Fruit fly (Drosophila melanogaster) whole organism, embryonic: ENCODE results near the gene CG15880.

Experiments
- Awh ChIP-seq: fragments of 200-800 bp; sonication (Bioruptor generic); IDR thresholded peaks from 2 replicates; pipeline ENCODE4, ENCODE4 v1.3.6; 2022; ENCODE audit warnings: missing biosample characterization, missing genetic modification characterization
- CG10274 ChIP-seq: fragments of 200-800 bp; sonication (Bioruptor generic); optimal IDR thresholded peaks from 3 replicates; lab custom pipeline; 2017; ENCODE audit warnings: missing biosample characterization, mild to moderate bottlenecking, missing genetic modification characterization
- CG11093 ChIP-seq: fragments of 200-800 bp; sonication (Bioruptor generic); IDR thresholded peaks from 3 replicates; pipeline ENCODE4 v1.3.6; 2022; ENCODE audit warnings: missing biosample characterization, missing genetic modification characterization
- CG11695 ChIP-seq: fragments of 200-800 bp; sonication (Bioruptor generic); IDR thresholded peaks from 3 replicates; pipeline ENCODE4 v1.3.6; 2022; ENCODE audit warnings: missing biosample characterization, missing genetic modification characterization
- CG12391 ChIP-seq: fragments of 200-800 bp; sonication (Bioruptor generic); optimal IDR thresholded peaks from 3 replicates; lab custom pipeline; 2018; ENCODE audit warnings: missing biosample characterization, mild to moderate bottlenecking, missing genetic modification characterization, moderate library complexity
- CG12942 ChIP-seq: fragments of 200-800 bp; sonication (Bioruptor generic); optimal IDR thresholded peaks from 3 replicates; lab custom pipeline; 2016; ENCODE audit warnings: missing biosample characterization, missing genetic modification characterization
- CG13296 ChIP-seq: fragments of 200-800 bp; sonication (Bioruptor generic); optimal IDR thresholded peaks from 3 replicates; lab custom pipeline; 2018; ENCODE audit warnings: missing biosample characterization, mild to moderate bottlenecking, missing genetic modification characterization
- CG15269 ChIP-seq: fragments of 200-800 bp; sonication (Bioruptor generic); optimal IDR thresholded peaks from 2 replicates; lab custom pipeline; 2018; ENCODE audit warnings: missing biosample characterization, mild to moderate bottlenecking, missing genetic modification characterization, moderate library complexity
- CG17802 ChIP-seq: fragments of 200-800 bp; sonication (Bioruptor generic); optimal IDR thresholded peaks from 2 replicates; lab custom pipeline; 2018; ENCODE audit warnings: missing biosample characterization, mild to moderate bottlenecking, missing genetic modification characterization, moderate library complexity
- CG1792 ChIP-seq: fragments of 200-800 bp; sonication (Bioruptor generic); optimal IDR thresholded peaks from 2 replicates; lab custom pipeline; 2016; ENCODE audit warnings: missing biosample characterization, missing genetic modification characterization
- CG18599 ChIP-seq: fragments of 200-800 bp; sonication (Bioruptor generic); optimal IDR thresholded peaks from 3 replicates; lab custom pipeline; 2017; ENCODE audit warnings: missing biosample characterization, missing genetic modification characterization, mild to moderate bottlenecking, moderate library complexity, missing genetic modification reagents
- CG2120 ChIP-seq: fragments of 200-800 bp; sonication (Bioruptor generic); optimal IDR thresholded peaks from 3 replicates; lab custom pipeline; 2016; ENCODE audit warnings: missing biosample characterization, missing genetic modification characterization
- CG31365 ChIP-seq: fragments of 200-800 bp; sonication (Bioruptor generic); optimal IDR thresholded peaks from 2 replicates; lab custom pipeline; 2018; ENCODE audit warnings: missing biosample characterization, mild to moderate bottlenecking, missing genetic modification characterization
- CG4404 ChIP-seq: fragments of 200-800 bp; sonication (Bioruptor generic); IDR thresholded peaks from 2 replicates; pipeline ENCODE4 v1.3.6; 2022; ENCODE audit warnings: missing biosample characterization, missing genetic modification characterization
- CG4730 ChIP-seq: fragments of 200-800 bp; sonication (Bioruptor generic); IDR thresholded peaks from 2 replicates; pipeline ENCODE4 v1.3.6; 2022; ENCODE audit warnings: missing biosample characterization, missing genetic modification characterization
- CG4820 ChIP-seq: fragments of 200-800 bp; sonication (Bioruptor generic); optimal IDR thresholded peaks from 3 replicates; lab custom pipeline; 2016; ENCODE audit warnings: missing biosample characterization, missing genetic modification characterization
- CG6175 ChIP-seq: fragments of 200-800 bp; sonication (Bioruptor generic); IDR thresholded peaks from 3 replicates; pipeline ENCODE4 v1.3.6; 2022; ENCODE audit warnings: missing biosample characterization, missing genetic modification characterization
- CG6689 ChIP-seq: fragments of 200-800 bp; sonication (Bioruptor generic); IDR thresholded peaks from 2 replicates; pipeline ENCODE4 v1.3.6; 2022; ENCODE audit warnings: missing biosample characterization, missing genetic modification characterization
- CG7963 ChIP-seq: fragments of 200-800 bp; sonication (Bioruptor generic); IDR thresholded peaks from 3 replicates; pipeline ENCODE4 v1.3.6; 2022; ENCODE audit warnings: missing biosample characterization, missing genetic modification characterization; ENCODE audit not compliant: partially characterized antibody
- CG8281 ChIP-seq: fragments of 200-800 bp; sonication (Bioruptor generic); optimal IDR thresholded peaks from 2 replicates; lab custom pipeline; 2018; ENCODE audit warnings: missing biosample characterization, mild to moderate bottlenecking, missing genetic modification characterization, moderate library complexity
- CG8765 ChIP-seq: fragments of 200-800 bp; sonication (Bioruptor generic); IDR thresholded peaks from 2 replicates; pipeline ENCODE4 v1.3.6; 2022; ENCODE audit warnings: missing biosample characterization, missing genetic modification characterization
- CkIIα-i1 ChIP-seq: fragments of 200-800 bp; sonication (Bioruptor generic); IDR thresholded peaks from 2 replicates; pipeline ENCODE4 v1.3.6; 2022; ENCODE audit warnings: missing biosample characterization, missing genetic modification characterization
- Deaf1 ChIP-seq: fragments of 200-800 bp; optimal IDR thresholded peaks from 3 replicates; lab custom pipeline; 2019; ENCODE audit warnings: missing biosample characterization, mild to moderate bottlenecking, missing genetic modification characterization, moderate library complexity
- Kr ChIP-seq: fragments of 200-800 bp; sonication (Bioruptor generic); optimal IDR thresholded peaks from 2 replicates; lab custom pipeline; 2017; ENCODE audit warnings: missing biosample characterization, mild to moderate bottlenecking, missing genetic modification characterization
- Lim3 ChIP-seq: fragments of 200-800 bp; sonication (Bioruptor generic); IDR thresholded peaks from 2 replicates; pipeline ENCODE4 v1.3.6; 2022; ENCODE audit warnings: missing biosample characterization, missing genetic modification characterization
- MTF-1 ChIP-seq: fragments of 200-800 bp; sonication (Bioruptor generic); optimal IDR thresholded peaks from 2 replicates; lab custom pipeline; 2018; ENCODE audit warnings: missing biosample characterization, mild to moderate bottlenecking, missing genetic modification characterization, borderline replicate concordance
- Sox100B ChIP-seq: fragments of 200-800 bp; sonication (Bioruptor generic); optimal IDR thresholded peaks from 3 replicates; lab custom pipeline; 2018; ENCODE audit warnings: missing biosample characterization, mild to moderate bottlenecking, missing genetic modification characterization
- Xbp1 ChIP-seq: fragments of 200-800 bp; sonication (Bioruptor generic); optimal IDR thresholded peaks from 3 replicates; lab custom pipeline; 2016; ENCODE audit warnings: missing biosample characterization, mild to moderate bottlenecking, missing genetic modification characterization
- ara ChIP-seq: fragments of 200-800 bp; sonication (Bioruptor generic); IDR thresholded peaks from 2 replicates; pipeline ENCODE4 v1.3.6; 2022; ENCODE audit warnings: missing biosample characterization, missing genetic modification characterization
- ato ChIP-seq: fragments of 200-800 bp; sonication (Bioruptor generic); IDR thresholded peaks from 2 replicates; pipeline ENCODE4 v1.3.6; 2022; ENCODE audit warnings: missing biosample characterization, missing genetic modification characterization; ENCODE audit not compliant: partially characterized antibody
- corto ChIP-seq: fragments of 200-800 bp; sonication (Bioruptor generic); optimal IDR thresholded peaks from 2 replicates; lab custom pipeline; 2016; ENCODE audit warnings: missing biosample characterization, mild to moderate bottlenecking, missing genetic modification characterization, moderate library complexity
- ems ChIP-seq: fragments of 200-800 bp; sonication (Bioruptor generic); optimal IDR thresholded peaks from 3 replicates; lab custom pipeline; 2016; ENCODE audit warnings: missing biosample characterization, missing genetic modification characterization
- en ChIP-seq: fragments of 200-800 bp; sonication (Bioruptor generic); optimal IDR thresholded peaks from 2 replicates; lab custom pipeline; 2016; ENCODE audit warnings: missing biosample characterization, missing genetic modification characterization
- fu2 ChIP-seq: fragments of 200-800 bp; sonication (Bioruptor generic); optimal IDR thresholded peaks from 2 replicates; lab custom pipeline; 2016; ENCODE audit warnings: missing biosample characterization, missing genetic modification characterization
- gem ChIP-seq: fragments of 200-800 bp; sonication (Bioruptor generic); optimal IDR thresholded peaks from 2 replicates; lab custom pipeline; 2019; ENCODE audit warnings: missing biosample characterization, mild to moderate bottlenecking, missing genetic modification characterization, moderate library complexity
- gt ChIP-seq: fragments of 200-800 bp; sonication (Bioruptor generic); IDR thresholded peaks from 2 replicates; pipeline ENCODE4 v1.3.6; 2022; ENCODE audit warnings: missing biosample characterization, missing genetic modification characterization
- ham ChIP-seq: fragments of 200-800 bp; sonication (Bioruptor generic); IDR thresholded peaks from 2 replicates; pipeline ENCODE4 v1.3.6; 2022; ENCODE audit warnings: missing biosample characterization, missing genetic modification characterization
- hkb ChIP-seq, 2 experiments: fragments of 200-800 bp in 1 of 2; fragments of >200 bp in 1 of 2; sonication (Bioruptor generic) in 1 of 2; IDR thresholded peaks in 1 of 2; optimal IDR thresholded peaks in 1 of 2; 2 replicates each; pipeline versions ENCODE4 v1.3.6 to Lab custom; 2017 to 2022; ENCODE audit warnings: missing biosample characterization in 1 of 2, missing genetic modification characterization in 1 of 2
- insv ChIP-seq, 2 experiments: fragments of 200-800 bp; sonication (Bioruptor generic); optimal IDR thresholded peaks; 3 replicates each; lab custom pipeline; 2016 to 2018; ENCODE audit warnings: missing biosample characterization in 2 of 2, missing genetic modification characterization in 2 of 2
- nom ChIP-seq: fragments of 200-800 bp; sonication (Bioruptor generic); optimal IDR thresholded peaks from 2 replicates; lab custom pipeline; 2017; ENCODE audit warnings: missing biosample characterization, missing genetic modification characterization, mild to moderate bottlenecking, moderate library complexity, missing genetic modification reagents
- pan ChIP-seq, 4 experiments: fragments of >200 bp in 3 of 4; fragments of 200-800 bp in 1 of 4; sonication (Bioruptor generic) in 1 of 4; optimal IDR thresholded peaks in 3 of 4; IDR thresholded peaks in 1 of 4; 2 replicates each; pipeline versions ENCODE4 v1.3.6 to Lab custom; 2017 to 2022; ENCODE audit warnings: missing biosample characterization in 2 of 4, missing genetic modification characterization in 2 of 4, mixed read lengths in 1 of 4
- run ChIP-seq: fragments of 200-800 bp; sonication (Bioruptor generic); optimal IDR thresholded peaks from 3 replicates; lab custom pipeline; 2018; ENCODE audit warnings: missing biosample characterization, mild to moderate bottlenecking, missing genetic modification characterization
- sc ChIP-seq, 3 experiments: fragments of >200 bp in 2 of 3; fragments of 200-800 bp in 1 of 3; sonication (Bioruptor generic) in 1 of 3; optimal IDR thresholded peaks; 2 replicates in 2 of 3; 3 replicates in 1 of 3; lab custom pipeline; 2017; ENCODE audit warnings: mild to moderate bottlenecking in 1 of 3, missing biosample characterization in 1 of 3, missing genetic modification characterization in 1 of 3, missing genetic modification reagents in 1 of 3
- sisA ChIP-seq: fragments of 200-800 bp; sonication (Bioruptor generic); IDR thresholded peaks from 2 replicates; pipeline ENCODE4 v1.3.6; 2022; ENCODE audit warnings: missing biosample characterization, missing genetic modification characterization
- toy ChIP-seq: fragments of 200-800 bp; sonication (Bioruptor generic); IDR thresholded peaks from 2 replicates; pipeline ENCODE4 v1.3.6; 2022; ENCODE audit warnings: missing biosample characterization, missing genetic modification characterization
- vnd ChIP-seq: fragments of 200-800 bp; sonication (Bioruptor generic); IDR thresholded peaks from 3 replicates; pipeline ENCODE4 v1.3.6; 2022; ENCODE audit warnings: missing biosample characterization, missing genetic modification characterization; ENCODE audit not compliant: partially characterized antibody
- zfh1 ChIP-seq: fragments of 200-800 bp; sonication (Bioruptor generic); IDR thresholded peaks from 3 replicates; pipeline ENCODE4 v1.3.6; 2022; ENCODE audit warnings: missing biosample characterization, missing genetic modification characterization

Gene CG15880

DNA sequence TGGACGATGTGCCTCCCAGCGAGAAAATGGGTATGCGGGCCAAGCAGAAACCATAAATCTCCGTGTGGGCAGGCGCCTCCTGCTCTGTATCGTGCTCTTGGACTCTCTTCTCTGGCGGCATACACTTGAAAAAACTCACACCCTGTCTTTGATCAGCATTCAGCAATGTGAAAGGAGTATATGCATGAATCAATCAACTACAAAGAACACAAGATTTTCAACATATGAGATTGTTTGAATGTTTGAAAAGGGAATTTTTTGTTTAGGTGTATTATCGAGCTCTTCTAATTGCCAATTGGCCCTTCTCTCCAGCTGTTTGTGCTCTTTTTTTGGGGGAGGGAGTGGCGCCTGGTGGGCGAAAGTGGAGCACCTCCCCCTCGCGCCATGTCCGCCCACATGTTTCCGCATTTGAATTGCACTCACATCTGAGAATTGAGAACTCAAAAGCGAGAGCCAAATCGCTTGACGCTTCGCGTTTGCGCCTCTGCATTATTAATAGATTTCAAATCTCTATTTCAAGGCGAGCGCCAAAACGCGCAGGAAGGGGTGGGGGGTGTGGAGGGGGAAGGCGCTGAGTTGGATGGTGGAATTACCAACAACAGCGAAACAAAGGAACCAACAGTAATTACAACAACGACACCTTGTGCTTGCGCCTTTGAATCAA is 27.7 kb upstream of the CG15880 start (continued):
- TF ChIP-seq pan (optimal IDR thresholded peaks at IDR 0.05; lab: Kevin White, UChicago) = no peak
- peak in 1 of 2 experiments; percentile 92 for TF ChIP-seq pan (GFP tag; optimal IDR thresholded peaks at IDR 0.05 in 1 of 2, IDR thresholded peaks at IDR 0.05 in 1 of 2)
- TF ChIP-seq fu2 (GFP tag; lab: Kevin White, UChicago) = peak; percentile 80
- TF ChIP-seq vnd (GFP tag; lab: Robert Waterston, UW) = no peak
- no peak; the same call in 1 of the 2 replicates for TF ChIP-seq toy (GFP tag; lab: Robert Waterston, UW)
- peak; percentile 92 for TF ChIP-seq CG2120 (GFP tag; lab: Kevin White, UChicago)
- peak; percentile 86 for TF ChIP-seq ara (GFP tag; lab: Robert Waterston, UW)
- peak; percentile 76 for TF ChIP-seq CG31365 (tag; lab: Kevin White, UChicago)
- peak; percentile 68 for TF ChIP-seq CG10274 (GFP tag; lab: Kevin White, UChicago)
- peak; percentile 79 for TF ChIP-seq ems (GFP tag; lab: Kevin White, UChicago)
- no peak for TF ChIP-seq corto
- TF ChIP-seq en (GFP tag; lab: Kevin White, UChicago) = peak; percentile 78
- TF ChIP-seq CG12391 (tag; lab: Kevin White, UChicago) = peak; percentile 84
- peak; percentile 87 for TF ChIP-seq Awh
- TF ChIP-seq MTF-1 (GFP tag; lab: Kevin White, UChicago) = peak; percentile 76
- no peak for TF ChIP-seq ato (GFP tag; lab: Robert Waterston, UW)
- TF ChIP-seq ham (GFP tag; lab: Robert Waterston, UW) = peak; percentile 49; the same call in 1 of the 2 replicates
- no peak for TF ChIP-seq nom (GFP tag; lab: Kevin White, UChicago)
- peak; percentile 91 for TF ChIP-seq CG18599 (GFP tag; lab: Kevin White, UChicago)
- TF ChIP-seq CG8765 = 0 out of 2 replicates have a peak, but pooled peaks have one; percentile 12
- no peak for TF ChIP-seq hkb (optimal IDR thresholded peaks at IDR 0.05; lab: Kevin White, UChicago)
- peak; percentile 92 for TF ChIP-seq hkb (GFP tag; IDR thresholded peaks at IDR 0.05; lab: Robert Waterston, UW)
- TF ChIP-seq CG6175 = peak; percentile 83
- TF ChIP-seq CG4404 = peak; percentile 64
- peak; percentile 83 for TF ChIP-seq CG11695 (GFP tag; lab: Robert Waterston, UW)
- peak; percentile 70 for TF ChIP-seq CG8281 (tag; lab: Kevin White, UChicago)
- TF ChIP-seq gem (tag; lab: Kevin White, UChicago) = peak; percentile 91
- peak; percentile 73 for TF ChIP-seq Sox100B (GFP tag; lab: Kevin White, UChicago)
- TF ChIP-seq CG4820 (GFP tag; lab: Kevin White, UChicago) = peak; percentile 82
- TF ChIP-seq sc (optimal IDR thresholded peaks at IDR 0.05; lab: Kevin White, UChicago) = no peak
- TF ChIP-seq sc (GFP tag; optimal IDR thresholded peaks at IDR 0.05; lab: Kevin White, UChicago) = peak; percentile 62
- TF ChIP-seq CG15269 (tag; lab: Kevin White, UChicago) = peak; percentile 90
- TF ChIP-seq Lim3 (GFP tag; lab: Robert Waterston, UW) = peak; percentile 66
- peak; percentile 87 for TF ChIP-seq CG1792 (GFP tag; lab: Kevin White, UChicago)
- peak; percentile 87; the same call in 2 of the 3 replicates for TF ChIP-seq CG11093 (GFP tag; lab: Robert Waterston, UW)
- no peak for TF ChIP-seq Kr (GFP tag; lab: Kevin White, UChicago)
- 0 out of 2 replicates have a peak, but pooled peaks have one; percentile 33 for TF ChIP-seq CkIIα-i1 (GFP tag; lab: Robert Waterston, UW)
- TF ChIP-seq Deaf1 = peak; percentile 58
- peak; percentile 91 for TF ChIP-seq zfh1 (GFP tag; lab: Robert Waterston, UW)
- TF ChIP-seq CG6689 (GFP tag; lab: Robert Waterston, UW) = peak; percentile 85
- peak in 1 of 2 experiments; percentile 30 for TF ChIP-seq insv (GFP tag; optimal IDR thresholded peaks at IDR 0.05; lab: Kevin White, UChicago)
- peak; percentile 65; the same call in 1 of the 2 replicates for TF ChIP-seq gt (GFP tag; lab: Robert Waterston, UW)
- peak; percentile 89 for TF ChIP-seq sisA (GFP tag; lab: Robert Waterston, UW)
- TF ChIP-seq Xbp1 (GFP tag; lab: Kevin White, UChicago) = peak; percentile 90
- no peak for TF ChIP-seq CG7963 (GFP tag; lab: Robert Waterston, UW)
- peak; percentile 69 for TF ChIP-seq CG17802 (tag; lab: Kevin White, UChicago)
- peak; percentile 82 for TF ChIP-seq CG13296
- TF ChIP-seq CG4730 = peak; percentile 85
- peak; percentile 78 for TF ChIP-seq CG12942 (GFP tag; lab: Kevin White, UChicago)
- peak; percentile 54 for TF ChIP-seq run
